Fruit fly (Drosophila melanogaster) whole organism, embryonic: ENCODE data around the gene rost.

Experiments used
- Antp ChIP-seq: fragments of 200-800 bp; sonication (Bioruptor generic); optimal IDR thresholded peaks from 3 replicates; lab custom pipeline; 2016; ENCODE audit warnings: missing biosample characterization, missing genetic modification characterization
- Asciz ChIP-seq: fragments of 200-800 bp; sonication (Bioruptor generic); optimal IDR thresholded peaks from 2 replicates; lab custom pipeline; 2017; ENCODE audit warnings: missing biosample characterization, mild to moderate bottlenecking, missing genetic modification characterization, missing genetic modification reagents
- Atf6 ChIP-seq: fragments of 200-800 bp; sonication (Bioruptor generic); IDR thresholded peaks from 2 replicates; pipeline ENCODE4 v1.3.6; 2022; ENCODE audit warnings: missing biosample characterization, missing genetic modification characterization
- CG10543 ChIP-seq: fragments of 200-800 bp; sonication (Bioruptor generic); optimal IDR thresholded peaks from 3 replicates; lab custom pipeline; 2017; ENCODE audit warnings: missing biosample characterization, mild to moderate bottlenecking, missing genetic modification characterization, moderate library complexity
- CG10565 ChIP-seq: fragments of 200-800 bp; sonication (Bioruptor generic); optimal IDR thresholded peaks from 3 replicates; lab custom pipeline; 2016; ENCODE audit warnings: missing biosample characterization, mild to moderate bottlenecking, missing genetic modification characterization
- CG11560 ChIP-seq: fragments of 200-800 bp; sonication (Bioruptor generic); IDR thresholded peaks from 3 replicates; pipeline ENCODE4 v1.3.6; 2022; ENCODE audit warnings: missing biosample characterization, missing genetic modification characterization
- CG14441 ChIP-seq: fragments of 200-800 bp; sonication (Bioruptor generic); IDR thresholded peaks from 2 replicates; pipeline ENCODE4 v1.3.6; 2022; ENCODE audit warnings: missing biosample characterization, missing genetic modification characterization
- CG14710 ChIP-seq: fragments of 200-800 bp; sonication (Bioruptor generic); optimal IDR thresholded peaks from 3 replicates; lab custom pipeline; 2019; ENCODE audit warnings: missing biosample characterization, mild to moderate bottlenecking, missing genetic modification characterization, moderate library complexity
- CG14965 ChIP-seq: fragments of 200-800 bp; sonication (Bioruptor generic); optimal IDR thresholded peaks from 2 replicates; lab custom pipeline; 2016; ENCODE audit warnings: missing biosample characterization, missing genetic modification characterization, borderline replicate concordance
- CG15011 ChIP-seq: fragments of 200-800 bp; sonication (Bioruptor generic); optimal IDR thresholded peaks from 3 replicates; lab custom pipeline; 2018; ENCODE audit warnings: missing biosample characterization, mild to moderate bottlenecking, missing genetic modification characterization
- CG1647 ChIP-seq: fragments of 200-800 bp; sonication (Bioruptor generic); optimal IDR thresholded peaks from 3 replicates; lab custom pipeline; 2016; ENCODE audit warnings: missing biosample characterization, missing genetic modification characterization
- CG17612 ChIP-seq: fragments of 200-800 bp; sonication (Bioruptor generic); IDR thresholded peaks from 2 replicates; pipeline ENCODE4 v1.3.6; 2022; ENCODE audit warnings: missing biosample characterization, missing genetic modification characterization
- CG18619 ChIP-seq: fragments of 200-800 bp; sonication (Bioruptor generic); optimal IDR thresholded peaks from 3 replicates; lab custom pipeline; 2017; ENCODE audit warnings: missing biosample characterization, mild to moderate bottlenecking, missing genetic modification characterization
- CG2712 ChIP-seq: fragments of 200-800 bp; optimal IDR thresholded peaks from 3 replicates; lab custom pipeline; 2019; ENCODE audit warnings: missing biosample characterization, mild to moderate bottlenecking, missing genetic modification characterization, moderate library complexity
- CG3065 ChIP-seq: fragments of 200-800 bp; sonication (Bioruptor generic); optimal IDR thresholded peaks from 2 replicates; lab custom pipeline; 2016; ENCODE audit warnings: missing biosample characterization, missing genetic modification characterization
- CG32772 ChIP-seq: fragments of 200-800 bp; sonication (Bioruptor generic); IDR thresholded peaks from 2 replicates; pipeline ENCODE4 v1.3.6; 2022; ENCODE audit warnings: missing biosample characterization, missing genetic modification characterization
- CG3407 ChIP-seq: fragments of 200-800 bp; sonication (Bioruptor generic); optimal IDR thresholded peaks from 2 replicates; lab custom pipeline; 2018; ENCODE audit warnings: missing biosample characterization, mild to moderate bottlenecking, missing genetic modification characterization
- CG34224 ChIP-seq: fragments of 200-800 bp; sonication (Bioruptor generic); IDR thresholded peaks from 3 replicates; pipeline ENCODE4 v1.3.6; 2022; ENCODE audit warnings: missing biosample characterization, missing genetic modification characterization; ENCODE audit not compliant: partially characterized antibody
- CG3838 ChIP-seq: fragments of 200-800 bp; sonication (Bioruptor generic); optimal IDR thresholded peaks from 3 replicates; lab custom pipeline; 2016; ENCODE audit warnings: missing biosample characterization, missing genetic modification characterization
- CG6689 ChIP-seq: fragments of 200-800 bp; sonication (Bioruptor generic); IDR thresholded peaks from 2 replicates; pipeline ENCODE4 v1.3.6; 2022; ENCODE audit warnings: missing biosample characterization, missing genetic modification characterization
- CG7839 ChIP-seq: fragments of 200-800 bp; sonication (Bioruptor generic); optimal IDR thresholded peaks from 3 replicates; lab custom pipeline; 2018; ENCODE audit warnings: missing biosample characterization, mild to moderate bottlenecking, missing genetic modification characterization, moderate library complexity
- CG9797 ChIP-seq: fragments of 200-800 bp; sonication (Bioruptor generic); optimal IDR thresholded peaks from 3 replicates; lab custom pipeline; 2018; ENCODE audit warnings: missing biosample characterization, mild to moderate bottlenecking, missing genetic modification characterization
- D19B ChIP-seq: fragments of 200-800 bp; sonication (Bioruptor generic); optimal IDR thresholded peaks from 2 replicates; lab custom pipeline; 2017; ENCODE audit warnings: missing biosample characterization, mild to moderate bottlenecking, missing genetic modification characterization
- Doc2 ChIP-seq: fragments of 200-800 bp; sonication (Bioruptor generic); IDR thresholded peaks from 2 replicates; pipeline ENCODE4 v1.3.6; 2022; ENCODE audit warnings: missing biosample characterization, missing genetic modification characterization
- Jarid2 ChIP-seq: fragments of 200-800 bp; sonication (Bioruptor generic); optimal IDR thresholded peaks from 3 replicates; lab custom pipeline; 2017; ENCODE audit warnings: mild to moderate bottlenecking, missing biosample characterization, missing genetic modification reagents, missing genetic modification characterization
- Lim3 ChIP-seq: fragments of 200-800 bp; sonication (Bioruptor generic); IDR thresholded peaks from 2 replicates; pipeline ENCODE4 v1.3.6; 2022; ENCODE audit warnings: missing biosample characterization, missing genetic modification characterization
- Mad ChIP-seq: fragments of 200-800 bp; sonication (Bioruptor generic); optimal IDR thresholded peaks from 2 replicates; lab custom pipeline; 2016; ENCODE audit warnings: missing biosample characterization, missing genetic modification characterization
- NFAT ChIP-seq: fragments of 200-800 bp; sonication (Bioruptor generic); IDR thresholded peaks from 2 replicates; pipeline ENCODE4 v1.3.6; 2022; ENCODE audit warnings: missing biosample characterization, missing genetic modification characterization
- Neu2 ChIP-seq: fragments of 200-800 bp; sonication (Bioruptor generic); optimal IDR thresholded peaks from 3 replicates; lab custom pipeline; 2016; ENCODE audit warnings: missing biosample characterization, missing genetic modification characterization, borderline replicate concordance
- Ptx1 ChIP-seq: fragments of 200-800 bp; sonication (Bioruptor generic); IDR thresholded peaks from 2 replicates; pipeline ENCODE4 v1.3.6; 2022; ENCODE audit warnings: missing biosample characterization, missing genetic modification characterization
- Sin3A ChIP-seq: fragments of >200 bp; optimal IDR thresholded peaks from 2 replicates; lab custom pipeline; 2018
- amos ChIP-seq: fragments of 200-800 bp; sonication (Bioruptor generic); IDR thresholded peaks from 2 replicates; pipeline ENCODE4 v1.3.6; 2022; ENCODE audit warnings: missing biosample characterization, missing genetic modification characterization; ENCODE audit not compliant: partially characterized antibody
- bab2 ChIP-seq: fragments of 200-800 bp; sonication (Bioruptor generic); optimal IDR thresholded peaks from 2 replicates; lab custom pipeline; 2016; ENCODE audit warnings: missing biosample characterization, missing genetic modification characterization
- chinmo ChIP-seq: fragments of 200-800 bp; sonication (Bioruptor generic); IDR thresholded peaks from 4 replicates; pipeline ENCODE4 v1.3.6; 2022; ENCODE audit warnings: missing biosample characterization, missing genetic modification characterization; ENCODE audit not compliant: partially characterized antibody
- croc ChIP-seq: fragments of 200-800 bp; sonication (Bioruptor generic); conservative IDR thresholded peaks from 3 replicates; pipeline ENCODE4 v1.3.6; 2022; ENCODE audit warnings: missing biosample characterization, missing genetic modification characterization
- crol ChIP-seq: fragments of 200-800 bp; sonication (Bioruptor generic); IDR thresholded peaks from 2 replicates; pipeline ENCODE4 v1.3.6; 2022; ENCODE audit warnings: missing biosample characterization, missing genetic modification characterization
- dpn ChIP-seq, 2 experiments: fragments of 200-800 bp; sonication (Bioruptor generic); optimal IDR thresholded peaks; 3 replicates each; lab custom pipeline; 2016; ENCODE audit warnings: missing biosample characterization in 2 of 2, missing genetic modification characterization in 2 of 2
- ems ChIP-seq: fragments of 200-800 bp; sonication (Bioruptor generic); optimal IDR thresholded peaks from 3 replicates; lab custom pipeline; 2016; ENCODE audit warnings: missing biosample characterization, missing genetic modification characterization
- gfzf ChIP-seq: fragments of 200-800 bp; sonication (Bioruptor generic); optimal IDR thresholded peaks from 2 replicates; lab custom pipeline; 2016; ENCODE audit warnings: missing biosample characterization, mild to moderate bottlenecking, missing genetic modification characterization, moderate library complexity
- jing ChIP-seq: fragments of 200-800 bp; sonication (Bioruptor generic); optimal IDR thresholded peaks from 2 replicates; lab custom pipeline; 2018; ENCODE audit warnings: missing biosample characterization, mild to moderate bottlenecking, missing genetic modification characterization
- knrl ChIP-seq: fragments of 200-800 bp; sonication (Bioruptor generic); IDR thresholded peaks from 3 replicates; pipeline ENCODE4 v1.3.6; 2022; ENCODE audit warnings: missing biosample characterization, missing genetic modification characterization; ENCODE audit not compliant: partially characterized antibody
- lmd ChIP-seq: fragments of 200-800 bp; sonication (Bioruptor generic); IDR thresholded peaks from 2 replicates; pipeline ENCODE4 v1.3.6; 2022; ENCODE audit warnings: missing biosample characterization, missing genetic modification characterization
- pb ChIP-seq: fragments of 200-800 bp; sonication (Bioruptor generic); optimal IDR thresholded peaks from 3 replicates; lab custom pipeline; 2016; ENCODE audit warnings: missing biosample characterization, missing genetic modification characterization
- repo ChIP-seq: fragments of 200-800 bp; sonication (Bioruptor generic); optimal IDR thresholded peaks from 2 replicates; lab custom pipeline; 2016; ENCODE audit warnings: missing biosample characterization, missing genetic modification characterization
- salm ChIP-seq: fragments of 200-800 bp; sonication (Bioruptor generic); optimal IDR thresholded peaks from 2 replicates; lab custom pipeline; 2018; ENCODE audit warnings: missing biosample characterization, mild to moderate bottlenecking, missing genetic modification characterization
- sens ChIP-seq: fragments of 200-800 bp; sonication (Bioruptor generic); peaks from one replicate; lab custom pipeline; 2016; ENCODE audit warnings: missing biosample characterization, missing genetic modification characterization
- sug ChIP-seq: fragments of 200-800 bp; optimal IDR thresholded peaks from 2 replicates; lab custom pipeline; 2019; ENCODE audit warnings: missing biosample characterization, mild to moderate bottlenecking, missing genetic modification characterization, moderate library complexity
- tap ChIP-seq: fragments of 200-800 bp; optimal IDR thresholded peaks from 3 replicates; lab custom pipeline; 2019; ENCODE audit warnings: missing biosample characterization, mild to moderate bottlenecking, missing genetic modification characterization, moderate library complexity
- tll ChIP-seq, 2 experiments: fragments of 200-800 bp in 1 of 2; fragments of >200 bp in 1 of 2; sonication (Bioruptor generic) in 1 of 2; optimal IDR thresholded peaks; 2 replicates each; lab custom pipeline; 2017 to 2019; ENCODE audit warnings: missing biosample characterization in 2 of 2, missing genetic modification characterization in 2 of 2, mild to moderate bottlenecking in 1 of 2, moderate library complexity in 1 of 2
- vvl ChIP-seq: fragments of 200-800 bp; sonication (Bioruptor generic); IDR thresholded peaks from 2 replicates; pipeline ENCODE4 v1.3.6; 2022; ENCODE audit warnings: missing biosample characterization, missing genetic modification characterization
- yki ChIP-seq: fragments of >200 bp; optimal IDR thresholded peaks from 3 replicates; lab custom pipeline; 2018
- zen ChIP-seq: fragments of 200-800 bp; sonication (Bioruptor generic); optimal IDR thresholded peaks from 3 replicates; lab custom pipeline; 2018; ENCODE audit warnings: missing biosample characterization, mild to moderate bottlenecking, missing genetic modification characterization, moderate library complexity

rost gene

DNA sequence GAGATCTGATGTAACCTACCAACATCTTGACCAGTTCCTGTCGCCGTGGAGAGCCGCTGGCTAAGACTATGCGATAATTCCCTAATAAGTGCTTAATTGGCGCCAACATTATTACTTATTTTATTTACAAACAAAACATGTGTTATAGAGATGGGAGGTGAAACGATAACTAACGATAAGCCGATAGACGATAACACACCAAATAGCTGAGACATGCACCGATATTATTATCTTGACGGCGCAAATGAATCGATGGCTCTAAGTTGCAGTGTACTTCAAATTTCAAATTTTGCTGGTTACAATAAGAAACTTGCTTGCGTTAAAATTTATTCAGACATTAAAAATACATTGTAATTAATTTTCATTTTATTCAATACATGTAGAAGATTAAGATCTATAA lies 46.2 kb downstream of the rost start, which contains the start of gene CG9515 (continued):
- TF ChIP-seq NFAT (no peak), croc (no peak), lmd (GFP tag; lab: Robert Waterston, UW) (no peak), repo (GFP tag; lab: Kevin White, UChicago) (no peak), dpn (GFP tag; optimal IDR thresholded peaks at IDR 0.05; lab: Kevin White, UChicago) (no peak), Sin3A (lab: Kevin White, UChicago) (no peak), CG3407 (GFP tag; lab: Kevin White, UChicago) (no peak), tll (GFP tag; optimal IDR thresholded peaks at IDR 0.05; lab: Kevin White, UChicago) (no peak), CG10565 (no peak), jing (GFP tag; lab: Kevin White, UChicago) (no peak), CG34224 (peak; percentile 85), sug (tag; lab: Kevin White, UChicago) (peak; percentile 33), Jarid2 (GFP tag; lab: Kevin White, UChicago) (no peak), gfzf (GFP tag; lab: Kevin White, UChicago) (peak; percentile 38), CG7839 (tag; lab: Kevin White, UChicago) (no peak), CG14710 (tag; lab: Kevin White, UChicago) (peak; percentile 45), knrl (GFP tag; lab: Robert Waterston, UW) (peak; percentile 65), chinmo (GFP tag; lab: Robert Waterston, UW) (peak; percentile 97), Lim3 (GFP tag; lab: Robert Waterston, UW) (no peak), Atf6 (GFP tag; lab: Robert Waterston, UW) (no peak), Doc2 (no peak), yki (lab: Kevin White, UChicago) (no peak), amos (GFP tag; lab: Robert Waterston, UW) (peak; percentile 65; the same call in 1 of the 2 replicates), D19B (GFP tag; lab: Kevin White, UChicago) (no peak), vvl (GFP tag; lab: Robert Waterston, UW) (0 out of 2 replicates have a peak, but pooled peaks have one; percentile 18), CG15011 (GFP tag; lab: Kevin White, UChicago) (no peak), CG14965 (GFP tag; lab: Kevin White, UChicago) (no peak), CG17612 (GFP tag; lab: Robert Waterston, UW) (no peak), CG18619 (GFP tag; lab: Kevin White, UChicago) (no peak), pb (GFP tag; lab: Kevin White, UChicago) (no peak), Mad (GFP tag; lab: Kevin White, UChicago) (no peak), CG3838 (no peak), ems (GFP tag; lab: Kevin White, UChicago) (no peak), Ptx1 (GFP tag; lab: Robert Waterston, UW) (no peak), salm (tag; lab: Kevin White, UChicago) (no peak), CG3065 (GFP tag; lab: Kevin White, UChicago) (no peak), CG10543 (GFP tag; lab: Kevin White, UChicago) (no peak), bab2 (GFP tag; lab: Kevin White, UChicago) (no peak), zen (tag; lab: Kevin White, UChicago) (peak; percentile 49), sens (GFP tag; lab: Kevin White, UChicago) (no peak), Antp (GFP tag; lab: Kevin White, UChicago) (no peak), CG9797 (no peak), CG32772 (no peak), Asciz (GFP tag; lab: Kevin White, UChicago) (no peak), CG6689 (GFP tag; lab: Robert Waterston, UW) (no peak), CG11560 (no peak), CG2712 (peak; percentile 26), CG1647 (no peak), tap (tag; lab: Kevin White, UChicago) (no peak), CG14441 (no peak), Neu2 (no peak), crol (no peak)
